Fruit fly (Drosophila melanogaster) whole organism, embryonic: ENCODE results near the gene CG32075.

Source experiments
- B-H2 ChIP-seq: fragments of 200-800 bp; sonication (Bioruptor generic); optimal IDR thresholded peaks from 2 replicates; lab custom pipeline; 2018; ENCODE audit warnings: missing biosample characterization, mild to moderate bottlenecking, missing genetic modification characterization
- CG10366 ChIP-seq: fragments of 200-800 bp; sonication (Bioruptor generic); IDR thresholded peaks from 2 replicates; pipeline ENCODE4 v1.3.6; 2022; ENCODE audit warnings: missing biosample characterization, missing genetic modification characterization
- CG10462 ChIP-seq: fragments of 200-800 bp; sonication (Bioruptor generic); optimal IDR thresholded peaks from 2 replicates; lab custom pipeline; 2016; ENCODE audit warnings: missing biosample characterization, missing genetic modification characterization
- CG11247 ChIP-seq: fragments of 200-800 bp; sonication (Bioruptor generic); IDR thresholded peaks from 2 replicates; pipeline ENCODE4 v1.3.6; 2022; ENCODE audit warnings: missing biosample characterization, missing genetic modification characterization
- CG12236 ChIP-seq: fragments of 200-800 bp; sonication (Bioruptor generic); optimal IDR thresholded peaks from 2 replicates; lab custom pipeline; 2016; ENCODE audit warnings: missing biosample characterization, missing genetic modification characterization
- CG13775 ChIP-seq: fragments of 200-800 bp; sonication (Bioruptor generic); optimal IDR thresholded peaks from 3 replicates; lab custom pipeline; 2017; ENCODE audit warnings: missing biosample characterization, mild to moderate bottlenecking, missing genetic modification characterization
- CG1529 ChIP-seq: fragments of 200-800 bp; sonication (Bioruptor generic); optimal IDR thresholded peaks from 3 replicates; lab custom pipeline; 2018; ENCODE audit warnings: missing biosample characterization, missing genetic modification characterization
- CG15696 ChIP-seq: fragments of 200-800 bp; sonication (Bioruptor generic); optimal IDR thresholded peaks from 2 replicates; lab custom pipeline; 2019; ENCODE audit warnings: missing biosample characterization, mild to moderate bottlenecking, missing genetic modification characterization, moderate library complexity
- CG16863 ChIP-seq: fragments of 200-800 bp; sonication (Bioruptor generic); optimal IDR thresholded peaks from 3 replicates; lab custom pipeline; 2016; ENCODE audit warnings: missing biosample characterization, missing genetic modification characterization
- CG17912 ChIP-seq: fragments of 200-800 bp; sonication (Bioruptor generic); optimal IDR thresholded peaks from 2 replicates; lab custom pipeline; 2018; ENCODE audit warnings: missing biosample characterization, mild to moderate bottlenecking, missing genetic modification characterization
- CG32532 ChIP-seq: fragments of 200-800 bp; sonication (Bioruptor generic); IDR thresholded peaks from 2 replicates; pipeline ENCODE4 v1.3.6; 2022; ENCODE audit warnings: missing biosample characterization, missing genetic modification characterization
- CG32767 ChIP-seq: fragments of 200-800 bp; sonication (Bioruptor generic); IDR thresholded peaks from 2 replicates; pipeline ENCODE4 v1.3.6; 2022; ENCODE audit warnings: missing biosample characterization, missing genetic modification characterization
- CG42726 ChIP-seq: fragments of 200-800 bp; sonication (Bioruptor generic); IDR thresholded peaks from 2 replicates; pipeline ENCODE4 v1.3.6; 2022; ENCODE audit warnings: missing biosample characterization, missing genetic modification characterization; ENCODE audit not compliant: partially characterized antibody
- CG4730 ChIP-seq: fragments of 200-800 bp; sonication (Bioruptor generic); IDR thresholded peaks from 2 replicates; pipeline ENCODE4 v1.3.6; 2022; ENCODE audit warnings: missing biosample characterization, missing genetic modification characterization
- CG6272 ChIP-seq: fragments of 200-800 bp; sonication (Bioruptor generic); IDR thresholded peaks from 2 replicates; pipeline ENCODE4 v1.3.6; 2022; ENCODE audit warnings: missing biosample characterization, missing genetic modification characterization
- CG8359 ChIP-seq: fragments of 200-800 bp; sonication (Bioruptor generic); optimal IDR thresholded peaks from 2 replicates; lab custom pipeline; 2017; ENCODE audit warnings: missing biosample characterization, mild to moderate bottlenecking, missing genetic modification characterization, borderline replicate concordance
- Camta ChIP-seq: fragments of 200-800 bp; sonication (Bioruptor generic); optimal IDR thresholded peaks from 2 replicates; lab custom pipeline; 2016; ENCODE audit warnings: missing biosample characterization, missing genetic modification characterization
- Dbx ChIP-seq: fragments of 200-800 bp; sonication (Bioruptor generic); IDR thresholded peaks from 3 replicates; pipeline ENCODE4 v1.3.6; 2022; ENCODE audit warnings: missing biosample characterization, missing genetic modification characterization
- Dll ChIP-seq: fragments of 200-800 bp; sonication (Bioruptor generic); IDR thresholded peaks from 4 replicates; pipeline ENCODE4 v1.3.6; 2022; ENCODE audit warnings: missing biosample characterization, missing genetic modification characterization; ENCODE audit not compliant: partially characterized antibody
- HLH54F ChIP-seq: fragments of 200-800 bp; sonication (Bioruptor generic); optimal IDR thresholded peaks from 3 replicates; lab custom pipeline; 2016; ENCODE audit warnings: missing biosample characterization, missing genetic modification characterization
- MTF-1 ChIP-seq: fragments of 200-800 bp; sonication (Bioruptor generic); optimal IDR thresholded peaks from 2 replicates; lab custom pipeline; 2018; ENCODE audit warnings: missing biosample characterization, mild to moderate bottlenecking, missing genetic modification characterization, borderline replicate concordance
- Med ChIP-seq: fragments of 200-800 bp; sonication (Bioruptor generic); peaks from one replicate; lab custom pipeline; 2016; ENCODE audit warnings: missing biosample characterization, missing genetic modification characterization, mild to moderate bottlenecking, inconsistent platforms, moderate library complexity
- Meics ChIP-seq: fragments of 200-800 bp; sonication (Bioruptor generic); optimal IDR thresholded peaks from 2 replicates; lab custom pipeline; 2017; ENCODE audit warnings: missing biosample characterization, mild to moderate bottlenecking, missing genetic modification characterization
- Sin3A ChIP-seq: fragments of >200 bp; optimal IDR thresholded peaks from 2 replicates; lab custom pipeline; 2018
- Sox102F ChIP-seq: fragments of 200-800 bp; sonication (Bioruptor generic); optimal IDR thresholded peaks from 2 replicates; lab custom pipeline; 2018; ENCODE audit warnings: missing biosample characterization, mild to moderate bottlenecking, missing genetic modification characterization, moderate library complexity
- abd-A ChIP-seq: fragments of 200-800 bp; sonication (Bioruptor generic); optimal IDR thresholded peaks from 3 replicates; lab custom pipeline; 2019; ENCODE audit warnings: missing biosample characterization, mild to moderate bottlenecking, missing genetic modification characterization, moderate library complexity
- ara ChIP-seq: fragments of 200-800 bp; sonication (Bioruptor generic); IDR thresholded peaks from 2 replicates; pipeline ENCODE4 v1.3.6; 2022; ENCODE audit warnings: missing biosample characterization, missing genetic modification characterization
- ato ChIP-seq: fragments of 200-800 bp; sonication (Bioruptor generic); IDR thresholded peaks from 2 replicates; pipeline ENCODE4 v1.3.6; 2022; ENCODE audit warnings: missing biosample characterization, missing genetic modification characterization; ENCODE audit not compliant: partially characterized antibody
- crc ChIP-seq: fragments of 200-800 bp; sonication (Bioruptor generic); optimal IDR thresholded peaks from 2 replicates; lab custom pipeline; 2016; ENCODE audit warnings: missing biosample characterization, missing genetic modification characterization
- cwo ChIP-seq: fragments of 200-800 bp; sonication (Bioruptor generic); optimal IDR thresholded peaks from 3 replicates; lab custom pipeline; 2017; ENCODE audit warnings: missing biosample characterization, missing genetic modification characterization, mild to moderate bottlenecking, moderate library complexity, missing genetic modification reagents
- dati ChIP-seq: fragments of 200-800 bp; sonication (Bioruptor generic); IDR thresholded peaks from 2 replicates; pipeline ENCODE4 v1.3.6; 2022; ENCODE audit warnings: missing biosample characterization, missing genetic modification characterization
- dmrt99B ChIP-seq: fragments of 200-800 bp; sonication (Bioruptor generic); optimal IDR thresholded peaks from 2 replicates; lab custom pipeline; 2018; ENCODE audit warnings: missing biosample characterization, mild to moderate bottlenecking, missing genetic modification characterization, moderate library complexity
- dysf ChIP-seq: fragments of 200-800 bp; sonication (Bioruptor generic); IDR thresholded peaks from 3 replicates; pipeline ENCODE4 v1.3.6; 2022; ENCODE audit warnings: missing biosample characterization, missing genetic modification characterization
- en ChIP-seq: fragments of 200-800 bp; sonication (Bioruptor generic); optimal IDR thresholded peaks from 2 replicates; lab custom pipeline; 2016; ENCODE audit warnings: missing biosample characterization, missing genetic modification characterization
- exex ChIP-seq: fragments of 200-800 bp; sonication (Bioruptor generic); optimal IDR thresholded peaks from 4 replicates; lab custom pipeline; 2018; ENCODE audit warnings: missing biosample characterization, mild to moderate bottlenecking, missing genetic modification characterization, moderate library complexity
- gcm2 ChIP-seq: fragments of 200-800 bp; sonication (Bioruptor generic); optimal IDR thresholded peaks from 2 replicates; lab custom pipeline; 2016; ENCODE audit warnings: missing biosample characterization, missing genetic modification characterization
- inv ChIP-seq: fragments of 200-800 bp; sonication (Bioruptor generic); IDR thresholded peaks from 2 replicates; pipeline ENCODE4 v1.3.6; 2022; ENCODE audit warnings: missing biosample characterization, missing genetic modification characterization; ENCODE audit not compliant: partially characterized antibody
- lmd ChIP-seq: fragments of 200-800 bp; sonication (Bioruptor generic); IDR thresholded peaks from 2 replicates; pipeline ENCODE4 v1.3.6; 2022; ENCODE audit warnings: missing biosample characterization, missing genetic modification characterization
- mam ChIP-seq: fragments of 200-800 bp; sonication (Bioruptor generic); optimal IDR thresholded peaks from 3 replicates; lab custom pipeline; 2016; ENCODE audit warnings: missing biosample characterization, missing genetic modification characterization
- mirr ChIP-seq: fragments of 200-800 bp; sonication (Bioruptor generic); optimal IDR thresholded peaks from 3 replicates; lab custom pipeline; 2018; ENCODE audit warnings: missing biosample characterization, mild to moderate bottlenecking, missing genetic modification characterization
- pfk ChIP-seq: fragments of 200-800 bp; sonication (Bioruptor generic); optimal IDR thresholded peaks from 2 replicates; lab custom pipeline; 2018; ENCODE audit warnings: missing biosample characterization, mild to moderate bottlenecking, missing genetic modification characterization, moderate library complexity
- pzg ChIP-seq: fragments of 200-800 bp; sonication (Bioruptor generic); optimal IDR thresholded peaks from 3 replicates; lab custom pipeline; 2018; ENCODE audit warnings: missing biosample characterization, mild to moderate bottlenecking, missing genetic modification characterization, moderate library complexity
- ranshi ChIP-seq: fragments of 200-800 bp; sonication (Bioruptor generic); IDR thresholded peaks from 2 replicates; pipeline ENCODE4 v1.3.6; 2022; ENCODE audit warnings: missing biosample characterization, missing genetic modification characterization
- rib ChIP-seq: fragments of 200-800 bp; sonication (Bioruptor generic); IDR thresholded peaks from 2 replicates; pipeline ENCODE4 v1.3.6; 2022; ENCODE audit warnings: missing biosample characterization, missing genetic modification characterization
- sens-2 ChIP-seq: fragments of 200-800 bp; sonication (Bioruptor generic); IDR thresholded peaks from 2 replicates; pipeline ENCODE4 v1.3.6; 2022; ENCODE audit warnings: missing biosample characterization, missing genetic modification characterization
- sim ChIP-seq: fragments of 200-800 bp; sonication (Bioruptor generic); IDR thresholded peaks from 2 replicates; pipeline ENCODE4 v1.3.6; 2022; ENCODE audit warnings: missing biosample characterization, missing genetic modification characterization
- slbo ChIP-seq: fragments of 200-800 bp; sonication (Bioruptor generic); IDR thresholded peaks from 2 replicates; pipeline ENCODE4 v1.3.6; 2022; ENCODE audit warnings: missing biosample characterization, missing genetic modification characterization
- slp2 ChIP-seq: fragments of 200-800 bp; sonication (Bioruptor generic); optimal IDR thresholded peaks from 2 replicates; lab custom pipeline; 2016; ENCODE audit warnings: missing biosample characterization, missing genetic modification characterization
- tap ChIP-seq: fragments of 200-800 bp; optimal IDR thresholded peaks from 3 replicates; lab custom pipeline; 2019; ENCODE audit warnings: missing biosample characterization, mild to moderate bottlenecking, missing genetic modification characterization, moderate library complexity
- unpg ChIP-seq: fragments of 200-800 bp; sonication (Bioruptor generic); optimal IDR thresholded peaks from 3 replicates; lab custom pipeline; 2018; ENCODE audit warnings: missing biosample characterization, mild to moderate bottlenecking, missing genetic modification characterization, moderate library complexity
- usp ChIP-seq: fragments of >200 bp; optimal IDR thresholded peaks from 2 replicates; lab custom pipeline; 2017; ENCODE audit warnings: missing biosample characterization, missing genetic modification characterization

Gene CG32075

dm6 chr3L:11091943-11092609 is 27.3 kb upstream of the CG32075 start (continued):
- peak; percentile 92 for TF ChIP-seq Med
- TF ChIP-seq Meics (GFP tag; lab: Kevin White, UChicago): peak; percentile 41
- TF ChIP-seq CG42726 (GFP tag; lab: Robert Waterston, UW): no peak
- TF ChIP-seq sens-2: no peak
- TF ChIP-seq mirr (GFP tag; lab: Kevin White, UChicago): peak; percentile 5
- TF ChIP-seq sim (GFP tag; lab: Robert Waterston, UW): no peak
- peak; percentile 43 for TF ChIP-seq CG10462 (GFP tag; lab: Kevin White, UChicago)
- TF ChIP-seq CG32767 (GFP tag; lab: Robert Waterston, UW): no peak
- TF ChIP-seq CG12236 (GFP tag; lab: Kevin White, UChicago): peak; percentile 4
- TF ChIP-seq ara (GFP tag; lab: Robert Waterston, UW): peak; percentile 52
- TF ChIP-seq B-H2 (GFP tag; lab: Kevin White, UChicago): no peak
- TF ChIP-seq CG4730 (GFP tag; lab: Robert Waterston, UW): no peak
- no peak for TF ChIP-seq tap (tag; lab: Kevin White, UChicago)
- TF ChIP-seq lmd: peak; percentile 35
- no peak for TF ChIP-seq dysf (GFP tag; lab: Robert Waterston, UW)
- TF ChIP-seq pzg (GFP tag; lab: Kevin White, UChicago): peak; percentile 41
- TF ChIP-seq MTF-1: peak; percentile 28
- no peak for TF ChIP-seq slp2 (GFP tag; lab: Kevin White, UChicago)
- TF ChIP-seq crc (GFP tag; lab: Kevin White, UChicago): peak; percentile 22
- TF ChIP-seq CG10366: no peak
- TF ChIP-seq CG13775 (GFP tag; lab: Kevin White, UChicago): peak; percentile 7
- 0 out of 2 replicates have a peak, but pooled peaks have one; percentile 43 for TF ChIP-seq CG32532 (GFP tag; lab: Robert Waterston, UW)
- peak; percentile 13; the same call in 1 of the 2 replicates for TF ChIP-seq ranshi (GFP tag; lab: Robert Waterston, UW)
- peak; percentile 14 for TF ChIP-seq en
- peak; percentile 76 for TF ChIP-seq CG6272
- TF ChIP-seq inv (GFP tag; lab: Robert Waterston, UW): no peak
- TF ChIP-seq mam (GFP tag; lab: Kevin White, UChicago): peak; percentile 64
- TF ChIP-seq CG11247 (GFP tag; lab: Robert Waterston, UW): peak; percentile 68
- TF ChIP-seq Sin3A (lab: Kevin White, UChicago): no peak
- TF ChIP-seq usp: no peak
- TF ChIP-seq HLH54F: peak; percentile 72
- TF ChIP-seq Dbx (GFP tag; lab: Robert Waterston, UW): 0 out of 3 replicates have a peak, but pooled peaks have one; percentile 53
- no peak for TF ChIP-seq dati (GFP tag; lab: Robert Waterston, UW)
- TF ChIP-seq dmrt99B (tag; lab: Kevin White, UChicago): no peak
- no peak for TF ChIP-seq CG8359 (GFP tag; lab: Kevin White, UChicago)
- peak; percentile 4 for TF ChIP-seq CG17912 (GFP tag; lab: Kevin White, UChicago)
- no peak for TF ChIP-seq CG15696 (tag; lab: Kevin White, UChicago)
- TF ChIP-seq Sox102F (GFP tag; lab: Kevin White, UChicago): no peak
- TF ChIP-seq pfk: no peak

dm6 chr3L:11089805-11090440 is 25.2 kb upstream of the CG32075 start:
- TF ChIP-seq Dll (GFP tag; lab: Robert Waterston, UW): 0 out of 4 replicates have a peak, but pooled peaks have one; percentile 25
- peak; percentile 87 for TF ChIP-seq cwo (GFP tag; lab: Kevin White, UChicago)
- TF ChIP-seq abd-A (tag; lab: Kevin White, UChicago): peak; percentile 10
- TF ChIP-seq CG1529 (GFP tag; lab: Kevin White, UChicago): peak; percentile 94
- peak; percentile 44; the same call in 1 of the 2 replicates for TF ChIP-seq slbo (GFP tag; lab: Robert Waterston, UW)
- no peak for TF ChIP-seq exex (tag; lab: Kevin White, UChicago)
- TF ChIP-seq ato (GFP tag; lab: Robert Waterston, UW): no peak
- TF ChIP-seq CG16863: peak; percentile 87
- peak; percentile 86 for TF ChIP-seq unpg
- TF ChIP-seq mam (GFP tag; lab: Kevin White, UChicago): peak; percentile 71
- TF ChIP-seq rib (GFP tag; lab: Robert Waterston, UW): no peak
- peak; percentile 89 for TF ChIP-seq Camta (GFP tag; lab: Kevin White, UChicago)
- TF ChIP-seq gcm2 (GFP tag; lab: Kevin White, UChicago): peak; percentile 91
